Worm (Caenorhabditis elegans): ENCODE results near the gene chil-2.

DNA sequence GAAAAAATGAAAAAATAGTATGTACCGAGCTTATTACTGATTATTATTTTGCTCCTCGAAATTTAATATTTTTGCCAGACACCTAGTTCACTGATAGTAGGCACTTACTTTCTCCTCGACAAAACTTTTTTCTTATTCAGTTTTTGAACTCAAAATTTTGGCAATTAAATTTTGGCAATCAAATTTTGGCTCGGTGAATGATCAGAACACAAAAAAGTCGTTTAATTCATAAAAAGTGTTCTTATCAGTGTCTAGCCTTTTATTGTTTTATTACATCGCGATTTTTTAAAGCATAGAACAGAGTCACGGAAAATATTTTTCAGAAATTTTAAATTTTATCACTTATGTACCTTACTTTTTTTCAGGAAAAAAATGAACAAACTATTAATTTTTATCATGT is 20.8 kb upstream of the chil-2 start:
- no peak for TF ChIP-seq snpc-4 (tag; optimal IDR thresholded peaks at IDR 0.05)
- TF ChIP-seq nhr-237 (tag; optimal IDR thresholded peaks at IDR 0.05), result no peak
- TF ChIP-seq ama-1 (optimal IDR thresholded peaks at IDR 0.05), result no peak
- TF ChIP-seq elt-1 (tag; optimal IDR thresholded peaks at IDR 0.05), result no peak
- no peak for TF ChIP-seq F13H6.1 (tag; optimal IDR thresholded peaks at IDR 0.05)
- no peak for TF ChIP-seq mdl-1 (tag; optimal IDR thresholded peaks at IDR 0.05)
- TF ChIP-seq blmp-1 (tag; optimal IDR thresholded peaks at IDR 0.05; ENCODE audit: insufficient read depth), result no peak

Measured in whole organism, L2 larva.